Worm (Caenorhabditis elegans) whole organism, L2 larva: ENCODE measurements around the gene C03B1.2.

Experiments
- C34F6.9 ChIP-seq: fragments of 150-350 bp; optimal IDR thresholded peaks from 2 replicates; lab custom pipeline; 2014; ENCODE audit warnings: missing biosample characterization, missing genetic modification characterization
- Y55F3AM.14 ChIP-seq: fragments of 200-800 bp; sonication (Bioruptor generic); optimal IDR thresholded peaks from 2 replicates; lab custom pipeline; 2018; ENCODE audit warnings: mild to moderate bottlenecking, missing genetic modification characterization, missing compliant biosample characterization
- ZK546.5 ChIP-seq: sonication (generic microtip); optimal IDR thresholded peaks from 2 replicates; lab custom pipeline; 2017; ENCODE audit warnings: missing biosample characterization, missing genetic modification characterization
- alr-1 ChIP-seq: fragments of 150-350 bp; optimal IDR thresholded peaks from 2 replicates; lab custom pipeline; 2014; ENCODE audit warnings: missing biosample characterization, missing genetic modification characterization
- aly-2 ChIP-seq: fragments of 150-350 bp; optimal IDR thresholded peaks from 2 replicates; lab custom pipeline; 2014; ENCODE audit warnings: missing biosample characterization, missing genetic modification characterization
- ama-1 ChIP-seq: fragments of 150-350 bp; optimal IDR thresholded peaks from 2 replicates; lab custom pipeline; 2018; ENCODE audit warnings: inconsistent platforms
- blmp-1 ChIP-seq: sonication (generic microtip); optimal IDR thresholded peaks from 2 replicates; lab custom pipeline; 2017; ENCODE audit warnings: missing genetic modification characterization, mild to moderate bottlenecking, missing compliant biosample characterization, antibody characterized with exemption, moderate library complexity; ENCODE audit not compliant: insufficient read depth
- ceh-82 ChIP-seq: fragments of 150-350 bp; optimal IDR thresholded peaks from 2 replicates; lab custom pipeline; 2014; ENCODE audit warnings: missing biosample characterization, missing genetic modification characterization
- crh-2 ChIP-seq: sonication (generic microtip); optimal IDR thresholded peaks from 2 replicates; lab custom pipeline; 2017; ENCODE audit warnings: missing biosample characterization, missing genetic modification characterization
- dmd-4 ChIP-seq: sonication (generic microtip); optimal IDR thresholded peaks from 2 replicates; lab custom pipeline; 2017; ENCODE audit warnings: missing biosample characterization, missing genetic modification characterization
- elt-1 ChIP-seq: fragments of 150-350 bp; optimal IDR thresholded peaks from 2 replicates; lab custom pipeline; 2014; ENCODE audit warnings: missing biosample characterization, missing genetic modification characterization
- lin-11 ChIP-seq: fragments of 150-350 bp; sonication (generic microtip); optimal IDR thresholded peaks from 2 replicates; lab custom pipeline; 2014; ENCODE audit warnings: missing biosample characterization, missing genetic modification characterization, inconsistent platforms, mixed read lengths
- lin-13 ChIP-seq: fragments of 150-350 bp; optimal IDR thresholded peaks from 2 replicates; lab custom pipeline; 2014; ENCODE audit warnings: missing biosample characterization, missing genetic modification reagents, missing genetic modification characterization
- nhr-10 ChIP-seq: sonication (generic microtip); optimal IDR thresholded peaks from 2 replicates; lab custom pipeline; 2017; ENCODE audit warnings: missing biosample characterization, missing genetic modification characterization
- nhr-129 ChIP-seq: fragments of 150-350 bp; optimal IDR thresholded peaks from 2 replicates; lab custom pipeline; 2014; ENCODE audit warnings: missing biosample characterization, missing genetic modification characterization
- nhr-21 ChIP-seq: fragments of 150-350 bp; optimal IDR thresholded peaks from 2 replicates; lab custom pipeline; 2014; ENCODE audit warnings: missing biosample characterization, missing genetic modification characterization
- nhr-237 ChIP-seq: fragments of 150-350 bp; optimal IDR thresholded peaks from 2 replicates; lab custom pipeline; 2014; ENCODE audit warnings: missing biosample characterization, missing genetic modification characterization
- nhr-25 ChIP-seq: fragments of 150-350 bp; sonication (generic microtip); optimal IDR thresholded peaks from 3 replicates; lab custom pipeline; 2014; ENCODE audit warnings: missing biosample characterization, missing genetic modification characterization
- nhr-6 ChIP-seq: fragments of 150-350 bp; optimal IDR thresholded peaks from 2 replicates; lab custom pipeline; 2014; ENCODE audit warnings: missing biosample characterization, missing genetic modification characterization
- peb-1 ChIP-seq: fragments of 150-350 bp; optimal IDR thresholded peaks from 2 replicates; lab custom pipeline; 2014; ENCODE audit warnings: missing biosample characterization, missing genetic modification characterization
- skn-1 ChIP-seq: sonication (generic microtip); optimal IDR thresholded peaks from 2 replicates; lab custom pipeline; 2017; ENCODE audit warnings: missing biosample characterization, missing genetic modification characterization
- sma-9 ChIP-seq, 2 experiments: fragments of 150-350 bp in 1 of 2; sonication (generic microtip) in 1 of 2; optimal IDR thresholded peaks; 2 replicates each; lab custom pipeline; 2014 to 2016; ENCODE audit warnings: missing genetic modification characterization in 2 of 2, mild to moderate bottlenecking in 1 of 2, missing biosample characterization in 1 of 2, missing compliant biosample characterization in 1 of 2, missing genetic modification reagents in 1 of 2, moderate library complexity in 1 of 2
- snpc-4 ChIP-seq: fragments of 150-350 bp; optimal IDR thresholded peaks from 2 replicates; lab custom pipeline; 2014; ENCODE audit warnings: missing biosample characterization, missing genetic modification characterization
- unc-39 ChIP-seq: fragments of 150-350 bp; optimal IDR thresholded peaks from 2 replicates; lab custom pipeline; 2014; ENCODE audit warnings: missing biosample characterization, missing genetic modification characterization
- unc-55 ChIP-seq: fragments of 150-350 bp; sonication (generic microtip); optimal IDR thresholded peaks from 3 replicates; lab custom pipeline; 2014; ENCODE audit warnings: missing biosample characterization, missing genetic modification reagents, missing genetic modification characterization
- unc-62 ChIP-seq: fragments of 150-350 bp; optimal IDR thresholded peaks from 2 replicates; lab custom pipeline; 2014; ENCODE audit warnings: missing biosample characterization, missing genetic modification reagents, missing genetic modification characterization
- zag-1 ChIP-seq: fragments of 150-350 bp; optimal IDR thresholded peaks from 2 replicates; lab custom pipeline; 2014; ENCODE audit warnings: missing biosample characterization, missing genetic modification characterization
- ztf-1 ChIP-seq: fragments of 200-800 bp; sonication (Bioruptor generic); conservative IDR thresholded peaks from 2 replicates; pipeline ENCODE4 v1.3.6; 2022; ENCODE audit warnings: missing genetic modification characterization, missing compliant biosample characterization
- ztf-4 ChIP-seq: fragments of 150-350 bp; optimal IDR thresholded peaks from 2 replicates; lab custom pipeline; 2014; ENCODE audit warnings: missing biosample characterization, missing genetic modification characterization

The C03B1.2 gene

ce11 chrX:6321380-6321779, 48.4 kb upstream of the C03B1.2 start:
- TF ChIP-seq nhr-21 (no peak), ama-1 (no peak), skn-1 (tag; lab: Kevin White, UChicago) (no peak), unc-62 (GFP tag; lab: Kevin White, UChicago) (no peak), ceh-82 (tag; lab: Kevin White, UChicago) (no peak), ZK546.5 (tag; lab: Kevin White, UChicago) (no peak), zag-1 (tag; lab: Kevin White, UChicago) (no peak), unc-55 (GFP tag; lab: Kevin White, UChicago) (no peak)

ce11 chrX:6323129-6323528, 46.7 kb upstream of the C03B1.2 start, which contains the start of gene col-167:
Gene col-167, plus strand, starts transcription at chrX:6323488.
- peak; percentile 59 for TF ChIP-seq nhr-25 (tag; lab: Kevin White, UChicago)
- no peak for TF ChIP-seq nhr-129 (tag; lab: Kevin White, UChicago)
- TF ChIP-seq nhr-237 (tag; lab: Kevin White, UChicago): no peak

- peak; percentile 19 for TF ChIP-seq nhr-10 (tag; lab: Kevin White, UChicago)
- TF ChIP-seq blmp-1: peak; percentile 61
- TF ChIP-seq Y55F3AM.14 (GFP tag; lab: Kevin White, UChicago): peak; percentile 44
- peak; percentile 64 for TF ChIP-seq nhr-25 (tag; lab: Kevin White, UChicago)
These were observed 45.5 kb upstream of the C03B1.2 start for ce11 chrX:6324124-6324893.

- TF ChIP-seq snpc-4 (tag; lab: Kevin White, UChicago): no peak
- TF ChIP-seq unc-55 (GFP tag; lab: Kevin White, UChicago): no peak
- TF ChIP-seq dmd-4 (tag; lab: Kevin White, UChicago): no peak
These were observed 43.7 kb upstream of the C03B1.2 start, which contains the start of gene col-168 for ce11 chrX:6326088-6326487. Gene col-168, plus strand, starts transcription at chrX:6326388.

ce11 chrX:6328860-6329259, 41.0 kb upstream of the C03B1.2 start, which contains the start of gene col-169:
Gene col-169, plus strand, starts transcription at chrX:6329160.
- no peak for TF ChIP-seq peb-1 (tag; lab: Kevin White, UChicago)
- TF ChIP-seq dmd-4 (tag; lab: Kevin White, UChicago): no peak
- TF ChIP-seq aly-2 (tag; lab: Kevin White, UChicago): no peak
- no peak for TF ChIP-seq unc-55 (GFP tag; lab: Kevin White, UChicago)
- no peak for TF ChIP-seq ztf-1 (GFP tag; lab: Robert Waterston, UW)
- no peak for TF ChIP-seq unc-39 (tag; lab: Kevin White, UChicago)
- TF ChIP-seq unc-62 (GFP tag; lab: Kevin White, UChicago): no peak
- no peak for TF ChIP-seq nhr-6 (tag; lab: Kevin White, UChicago)
- no peak for TF ChIP-seq crh-2
- TF ChIP-seq ztf-4: no peak
- TF ChIP-seq lin-11 (tag; lab: Kevin White, UChicago): no peak
- TF ChIP-seq alr-1 (tag; lab: Kevin White, UChicago): no peak

ce11 chrX:6331409-6331808, 38.4 kb upstream of the C03B1.2 start, which contains the start of gene col-170:
Gene col-170, plus strand, starts transcription at chrX:6331709.
- TF ChIP-seq crh-2 (no peak), sma-9 (GFP tag; optimal IDR thresholded peaks at IDR 0.05; lab: Kevin White, UChicago) (no peak), sma-9 (tag; optimal IDR thresholded peaks at IDR 0.05; lab: Kevin White, UChicago) (no peak), lin-13 (GFP tag; lab: Kevin White, UChicago) (no peak), nhr-21 (no peak), elt-1 (tag; lab: Kevin White, UChicago) (no peak), nhr-129 (tag; lab: Kevin White, UChicago) (no peak), dmd-4 (tag; lab: Kevin White, UChicago) (no peak), skn-1 (tag; lab: Kevin White, UChicago) (no peak), nhr-6 (tag; lab: Kevin White, UChicago) (no peak), C34F6.9 (tag; lab: Kevin White, UChicago) (no peak)
